Fruit fly (Drosophila melanogaster) whole organism, adult: ENCODE results near the gene comm3.
A peak's percentile ranks its signal among the peaks of the same experiment; 100 is the strongest.

Source experiments
- CG11617 ChIP-seq: fragments of 200-800 bp; sonication (Bioruptor generic); optimal IDR thresholded peaks from 2 replicates; lab custom pipeline; 2017; ENCODE audit warnings: mild to moderate bottlenecking, missing biosample characterization, missing genetic modification reagents, missing genetic modification characterization
- CG12768 ChIP-seq: fragments of 200-800 bp; sonication (Bioruptor generic); optimal IDR thresholded peaks from 2 replicates; lab custom pipeline; 2017; ENCODE audit warnings: missing biosample characterization, missing genetic modification characterization, mild to moderate bottlenecking, moderate library complexity, missing genetic modification reagents
- CG14711 ChIP-seq: fragments of 200-800 bp; sonication (Bioruptor generic); optimal IDR thresholded peaks from 2 replicates; lab custom pipeline; 2018; ENCODE audit warnings: missing biosample characterization, mild to moderate bottlenecking, missing genetic modification characterization, moderate library complexity
- CG1620 ChIP-seq: fragments of 200-800 bp; sonication (Bioruptor generic); optimal IDR thresholded peaks from 2 replicates; lab custom pipeline; 2016; ENCODE audit warnings: missing biosample characterization, missing genetic modification characterization
- CG33017 ChIP-seq: fragments of 200-800 bp; sonication (Bioruptor generic); optimal IDR thresholded peaks from 2 replicates; lab custom pipeline; 2018; ENCODE audit warnings: missing biosample characterization, mild to moderate bottlenecking, missing genetic modification characterization, moderate library complexity
- CG5204 ChIP-seq: fragments of 200-800 bp; sonication (Bioruptor generic); optimal IDR thresholded peaks from 2 replicates; lab custom pipeline; 2016; ENCODE audit warnings: missing biosample characterization, missing genetic modification characterization
- CG7045 ChIP-seq: fragments of 200-800 bp; sonication (Bioruptor generic); optimal IDR thresholded peaks from 2 replicates; lab custom pipeline; 2017; ENCODE audit warnings: missing biosample characterization, mild to moderate bottlenecking, missing genetic modification characterization
- CG7101 ChIP-seq: fragments of 200-800 bp; sonication (Bioruptor generic); optimal IDR thresholded peaks from 2 replicates; lab custom pipeline; 2018; ENCODE audit warnings: missing biosample characterization, mild to moderate bottlenecking, missing genetic modification characterization, moderate library complexity
- Clk ChIP-seq: fragments of 200-800 bp; sonication (Bioruptor generic); optimal IDR thresholded peaks from 2 replicates; lab custom pipeline; 2017; ENCODE audit warnings: missing biosample characterization, missing genetic modification characterization
- Crg-1 ChIP-seq: fragments of 200-800 bp; sonication (Bioruptor generic); optimal IDR thresholded peaks from 2 replicates; lab custom pipeline; 2016; ENCODE audit warnings: missing biosample characterization, missing genetic modification characterization
- Hr96 ChIP-seq: fragments of 200-800 bp; sonication (Bioruptor generic); optimal IDR thresholded peaks from 2 replicates; lab custom pipeline; 2016; ENCODE audit warnings: missing biosample characterization, missing genetic modification characterization
- Mnt ChIP-seq: fragments of 200-800 bp; sonication (Bioruptor generic); optimal IDR thresholded peaks from 2 replicates; lab custom pipeline; 2016; ENCODE audit warnings: missing biosample characterization, mild to moderate bottlenecking, missing genetic modification characterization
- bab1 ChIP-seq: fragments of 200-800 bp; sonication (Bioruptor generic); optimal IDR thresholded peaks from 3 replicates; lab custom pipeline; 2019; ENCODE audit warnings: missing biosample characterization, mild to moderate bottlenecking, missing genetic modification characterization, moderate library complexity
- cic ChIP-seq: fragments of 200-800 bp; sonication (Bioruptor generic); optimal IDR thresholded peaks from 2 replicates; lab custom pipeline; 2017; ENCODE audit warnings: missing biosample characterization, mild to moderate bottlenecking, missing genetic modification characterization, moderate library complexity
- cnc ChIP-seq, 2 experiments: fragments of >200 bp; optimal IDR thresholded peaks; 2 replicates each; lab custom pipeline; 2017
- kay ChIP-seq: fragments of 200-800 bp; sonication (Bioruptor generic); peaks from one replicate; lab custom pipeline; 2016; ENCODE audit warnings: missing biosample characterization, missing genetic modification characterization, borderline replicate concordance
- ovo ChIP-seq: fragments of 200-800 bp; sonication (Bioruptor generic); optimal IDR thresholded peaks from 2 replicates; lab custom pipeline; 2016; ENCODE audit warnings: missing biosample characterization, missing genetic modification characterization
- pad ChIP-seq: fragments of 200-800 bp; sonication (Bioruptor generic); optimal IDR thresholded peaks from 3 replicates; lab custom pipeline; 2017; ENCODE audit warnings: missing biosample characterization, missing genetic modification characterization, mild to moderate bottlenecking, moderate library complexity, missing genetic modification reagents
- tj ChIP-seq: fragments of 200-800 bp; sonication (Bioruptor generic); optimal IDR thresholded peaks from 3 replicates; lab custom pipeline; 2017; ENCODE audit warnings: missing biosample characterization, mild to moderate bottlenecking, missing genetic modification characterization, moderate library complexity
- toe ChIP-seq: fragments of 200-800 bp; sonication (Bioruptor generic); optimal IDR thresholded peaks from 2 replicates; lab custom pipeline; 2016; ENCODE audit warnings: missing biosample characterization, missing genetic modification characterization

The comm3 gene

DNA sequence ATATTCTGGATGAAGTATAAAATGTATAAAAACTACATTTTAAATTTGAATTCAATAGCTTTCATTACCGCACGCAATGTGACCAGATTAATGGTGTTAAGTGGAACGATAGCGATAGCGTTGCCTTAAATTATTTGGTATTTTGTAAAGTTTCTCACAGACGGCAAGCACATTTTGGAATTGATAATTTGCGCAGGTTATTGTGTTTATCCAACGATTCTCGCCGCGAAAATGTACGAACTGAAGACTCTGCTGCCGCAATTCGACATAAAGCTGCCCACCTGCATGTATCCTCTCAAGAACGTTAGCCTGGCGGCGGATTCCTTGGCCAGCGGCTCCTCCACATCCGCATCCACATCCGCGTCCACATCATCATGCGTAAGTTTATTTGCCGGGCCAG is 64.1 kb downstream of the comm3 start, which contains the start of gene AIMP2:
Gene AIMP2, plus strand, starts transcription at position 135 of the 400 bp plus-strand sequence.
- no peak for TF ChIP-seq cnc (optimal IDR thresholded peaks at IDR 0.05; lab: Kevin White, UChicago)
- peak; percentile 37 for TF ChIP-seq bab1
- TF ChIP-seq Mnt (GFP tag; lab: Kevin White, UChicago): peak; percentile 1

DNA sequence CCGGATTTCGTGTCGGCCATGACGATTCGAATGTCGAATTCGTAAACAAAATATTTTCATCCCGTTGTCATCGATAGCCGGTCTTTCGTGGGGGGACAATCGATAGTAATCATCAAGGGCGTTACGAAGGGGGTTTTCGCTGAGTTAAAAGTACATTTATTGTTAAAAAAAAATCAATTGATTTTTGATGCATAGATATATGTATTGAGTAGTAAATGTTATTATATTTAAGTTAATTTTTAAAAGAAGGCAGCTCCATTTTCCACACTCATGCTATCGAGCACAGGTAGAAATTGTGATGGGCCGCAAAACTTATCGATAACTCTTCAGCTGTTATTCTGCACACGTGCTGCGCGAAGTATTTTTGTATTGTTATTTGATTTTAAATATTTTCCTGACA is 67.1 kb downstream of the comm3 start, which contains the start of the genes mrn and CG12301:
Gene mrn, minus strand, starts transcription at position 51 of the 400 bp plus-strand sequence.
Gene CG12301, plus strand, starts transcription at position 314 of the 400 bp plus-strand sequence.
- TF ChIP-seq CG33017 (peak; percentile 62), bab1 (peak; percentile 91), tj (GFP tag; lab: Kevin White, UChicago) (peak; percentile 75), Hr96 (GFP tag; lab: Kevin White, UChicago) (no peak), Mnt (GFP tag; lab: Kevin White, UChicago) (peak; percentile 100), CG11617 (GFP tag; lab: Kevin White, UChicago) (peak; percentile 80), CG12768 (GFP tag; lab: Kevin White, UChicago) (peak; percentile 82), CG5204 (GFP tag; lab: Kevin White, UChicago) (no peak), CG7101 (tag; lab: Kevin White, UChicago) (peak; percentile 80), CG1620 (peak; percentile 88), pad (peak; percentile 69), Crg-1 (GFP tag; lab: Kevin White, UChicago) (peak; percentile 67), ovo (GFP tag; lab: Kevin White, UChicago) (no peak), CG7045 (peak; percentile 72), cic (peak; percentile 42), kay (GFP tag; lab: Kevin White, UChicago) (no peak), CG14711 (tag; lab: Kevin White, UChicago) (peak; percentile 92), cnc (optimal IDR thresholded peaks at IDR 0.05; lab: Kevin White, UChicago) (no peak), Clk (GFP tag; lab: Kevin White, UChicago) (peak; percentile 78), toe (GFP tag; lab: Kevin White, UChicago) (no peak)

DNA sequence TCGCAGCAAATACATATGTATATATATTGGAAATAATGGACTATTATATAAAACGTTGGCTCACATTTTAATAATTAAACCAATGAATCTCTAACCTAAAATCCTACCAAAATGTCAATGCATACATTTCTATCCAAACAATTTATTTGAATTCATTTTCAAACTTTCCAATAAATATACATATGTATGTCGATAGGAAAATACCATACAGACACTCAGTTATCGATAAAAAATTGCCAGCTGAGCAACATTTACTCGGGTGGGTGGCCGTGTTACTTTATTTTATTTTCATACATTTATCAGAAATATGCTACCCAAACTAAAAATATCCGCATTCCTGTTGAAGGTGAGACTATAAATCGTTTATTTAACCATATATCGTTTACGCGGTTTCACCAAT is 71.2 kb downstream of the comm3 start, which contains the start of gene Ufsp2:
Gene Ufsp2, plus strand, starts transcription at position 214 of the 400 bp plus-strand sequence.
- no peak for TF ChIP-seq cic
- TF ChIP-seq CG33017: no peak
- no peak for TF ChIP-seq cnc (optimal IDR thresholded peaks at IDR 0.05; lab: Kevin White, UChicago)
- no peak for TF ChIP-seq CG12768 (GFP tag; lab: Kevin White, UChicago)
- no peak for TF ChIP-seq CG7101 (tag; lab: Kevin White, UChicago)
- no peak for TF ChIP-seq Clk (GFP tag; lab: Kevin White, UChicago)
- TF ChIP-seq CG7045: no peak
- no peak for TF ChIP-seq Mnt (GFP tag; lab: Kevin White, UChicago)
- no peak for TF ChIP-seq CG5204 (GFP tag; lab: Kevin White, UChicago)
- TF ChIP-seq kay (GFP tag; lab: Kevin White, UChicago): no peak
- no peak for TF ChIP-seq pad
- TF ChIP-seq CG1620: no peak
- TF ChIP-seq bab1: no peak
- TF ChIP-seq toe (GFP tag; lab: Kevin White, UChicago): no peak

DNA sequence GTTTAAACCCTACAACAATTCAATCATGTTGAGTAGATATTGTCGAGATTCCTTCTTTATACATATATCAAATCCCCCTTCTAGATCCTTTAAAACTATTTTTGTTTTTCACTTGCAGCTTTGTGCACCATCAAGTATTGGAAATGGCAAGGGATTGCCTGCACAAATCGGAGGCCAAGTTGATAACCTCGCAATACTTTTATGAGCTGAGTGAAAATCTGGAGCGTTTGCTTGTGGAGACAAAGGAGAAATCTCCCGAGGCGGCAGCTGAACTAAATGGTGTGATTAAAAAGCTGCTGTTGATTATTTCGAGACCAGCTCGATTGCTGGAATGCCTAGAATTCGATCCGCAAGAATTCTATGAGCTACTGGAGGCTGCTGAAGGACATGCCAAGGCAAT is 77.0 kb downstream of the comm3 start:
- TF ChIP-seq ovo (GFP tag; lab: Kevin White, UChicago) (no peak), CG33017 (no peak), CG7045 (no peak), CG1620 (no peak)

DNA sequence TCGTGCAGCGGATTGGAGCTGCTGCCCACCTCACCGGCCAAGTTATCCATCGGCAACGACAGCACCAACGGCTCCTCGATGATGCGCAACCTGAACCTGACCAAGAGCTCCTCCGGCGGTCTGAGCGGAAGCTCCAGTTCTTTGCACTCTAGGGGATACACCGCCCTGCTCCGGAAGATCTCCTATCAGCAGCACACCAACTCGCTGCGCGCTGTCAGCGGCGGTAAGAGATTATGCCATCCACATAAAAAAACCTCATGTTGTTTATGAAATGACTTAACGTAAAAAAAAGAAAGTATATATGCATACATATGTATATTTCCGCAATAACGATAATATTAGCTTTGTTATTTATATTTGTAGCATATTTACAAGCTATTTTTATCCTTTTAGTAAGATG is 78.8 kb downstream of the comm3 start:
- TF ChIP-seq toe (GFP tag; lab: Kevin White, UChicago) (no peak), Mnt (GFP tag; lab: Kevin White, UChicago) (no peak), CG7101 (tag; lab: Kevin White, UChicago) (no peak), CG12768 (GFP tag; lab: Kevin White, UChicago) (no peak), CG11617 (GFP tag; lab: Kevin White, UChicago) (no peak), CG1620 (no peak), CG7045 (no peak), CG33017 (no peak), pad (no peak), CG14711 (tag; lab: Kevin White, UChicago) (no peak), tj (GFP tag; lab: Kevin White, UChicago) (no peak), kay (GFP tag; lab: Kevin White, UChicago) (no peak), Crg-1 (GFP tag; lab: Kevin White, UChicago) (no peak), cnc (optimal IDR thresholded peaks at IDR 0.05; lab: Kevin White, UChicago) (no peak)

DNA sequence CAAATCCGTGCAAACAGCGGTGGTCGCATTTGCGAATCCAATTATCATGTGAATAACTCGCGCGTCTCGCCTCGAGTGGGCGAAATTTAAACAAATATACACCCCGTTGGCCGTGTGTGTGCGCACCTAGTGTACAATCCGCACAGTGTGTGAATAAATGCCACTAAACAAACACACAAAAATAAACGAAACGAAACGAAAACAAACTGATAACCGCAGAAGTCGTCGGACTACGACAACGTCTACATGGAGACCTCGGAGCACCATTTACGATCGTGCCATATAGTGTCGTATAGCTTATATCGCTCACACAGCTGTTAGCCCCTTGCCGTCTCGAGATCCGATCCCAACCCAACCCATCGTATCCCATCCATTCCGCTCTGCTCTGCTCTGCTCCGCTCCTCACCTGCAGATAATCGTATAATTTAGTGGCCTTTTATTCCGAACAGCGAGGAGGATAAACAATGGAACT is 81.0 kb downstream of the comm3 start:
- peak; percentile 75 for TF ChIP-seq CG7101 (tag; lab: Kevin White, UChicago)
- no peak for TF ChIP-seq cnc (optimal IDR thresholded peaks at IDR 0.05; lab: Kevin White, UChicago)
- peak; percentile 51 for TF ChIP-seq CG14711 (tag; lab: Kevin White, UChicago)
- peak; percentile 39 for TF ChIP-seq tj (GFP tag; lab: Kevin White, UChicago)
- no peak for TF ChIP-seq toe (GFP tag; lab: Kevin White, UChicago)
- no peak for TF ChIP-seq CG5204 (GFP tag; lab: Kevin White, UChicago)
- TF ChIP-seq Crg-1 (GFP tag; lab: Kevin White, UChicago): peak; percentile 59
- TF ChIP-seq cic: peak; percentile 98
- TF ChIP-seq Mnt (GFP tag; lab: Kevin White, UChicago): peak; percentile 74
- no peak for TF ChIP-seq Hr96 (GFP tag; lab: Kevin White, UChicago)
- TF ChIP-seq kay (GFP tag; lab: Kevin White, UChicago): peak; percentile 92
- peak; percentile 54 for TF ChIP-seq CG1620
- TF ChIP-seq CG33017: peak; percentile 87
- peak; percentile 86 for TF ChIP-seq CG12768 (GFP tag; lab: Kevin White, UChicago)
- TF ChIP-seq CG7045: peak; percentile 69
- peak; percentile 68 for TF ChIP-seq ovo (GFP tag; lab: Kevin White, UChicago)
- TF ChIP-seq CG11617 (GFP tag; lab: Kevin White, UChicago): peak; percentile 74
- no peak for TF ChIP-seq Clk (GFP tag; lab: Kevin White, UChicago)
- TF ChIP-seq bab1: no peak
- peak; percentile 37 for TF ChIP-seq pad
